Fruit fly (Drosophila melanogaster) whole organism, embryonic: ENCODE results near the gene CG43880.

ENCODE experiments used
- BEAF-32 ChIP-seq: fragments of 200-800 bp; sonication (Bioruptor generic); optimal IDR thresholded peaks from 3 replicates; lab custom pipeline; 2017; ENCODE audit warnings: missing biosample characterization, missing genetic modification characterization, mild to moderate bottlenecking, moderate library complexity, missing genetic modification reagents
- CG10267 ChIP-seq: fragments of 200-800 bp; sonication (Bioruptor generic); optimal IDR thresholded peaks from 2 replicates; lab custom pipeline; 2018; ENCODE audit warnings: missing biosample characterization, mild to moderate bottlenecking, missing genetic modification characterization, moderate library complexity
- CG14441 ChIP-seq: fragments of 200-800 bp; sonication (Bioruptor generic); IDR thresholded peaks from 2 replicates; pipeline ENCODE4 v1.3.6; 2022; ENCODE audit warnings: missing biosample characterization, missing genetic modification characterization
- CG14710 ChIP-seq: fragments of 200-800 bp; sonication (Bioruptor generic); optimal IDR thresholded peaks from 3 replicates; lab custom pipeline; 2019; ENCODE audit warnings: missing biosample characterization, mild to moderate bottlenecking, missing genetic modification characterization, moderate library complexity
- CG17829 ChIP-seq: fragments of 200-800 bp; optimal IDR thresholded peaks from 2 replicates; lab custom pipeline; 2019; ENCODE audit warnings: missing biosample characterization, mild to moderate bottlenecking, missing genetic modification characterization, moderate library complexity
- CG1832 ChIP-seq: fragments of 200-800 bp; sonication (Bioruptor generic); optimal IDR thresholded peaks from 2 replicates; lab custom pipeline; 2017; ENCODE audit warnings: missing biosample characterization, mild to moderate bottlenecking, missing genetic modification characterization, inconsistent platforms
- CG18619 ChIP-seq: fragments of 200-800 bp; sonication (Bioruptor generic); optimal IDR thresholded peaks from 3 replicates; lab custom pipeline; 2017; ENCODE audit warnings: missing biosample characterization, mild to moderate bottlenecking, missing genetic modification characterization
- CG34224 ChIP-seq: fragments of 200-800 bp; sonication (Bioruptor generic); IDR thresholded peaks from 3 replicates; pipeline ENCODE4 v1.3.6; 2022; ENCODE audit warnings: missing biosample characterization, missing genetic modification characterization; ENCODE audit not compliant: partially characterized antibody
- CG42726 ChIP-seq: fragments of 200-800 bp; sonication (Bioruptor generic); IDR thresholded peaks from 2 replicates; pipeline ENCODE4 v1.3.6; 2022; ENCODE audit warnings: missing biosample characterization, missing genetic modification characterization; ENCODE audit not compliant: partially characterized antibody
- CG6791 ChIP-seq: fragments of 200-800 bp; sonication (Bioruptor generic); IDR thresholded peaks from 3 replicates; pipeline ENCODE4 v1.3.6; 2022; ENCODE audit warnings: missing biosample characterization, missing genetic modification characterization; ENCODE audit not compliant: partially characterized antibody
- CG8281 ChIP-seq: fragments of 200-800 bp; sonication (Bioruptor generic); optimal IDR thresholded peaks from 2 replicates; lab custom pipeline; 2018; ENCODE audit warnings: missing biosample characterization, mild to moderate bottlenecking, missing genetic modification characterization, moderate library complexity
- D ChIP-seq, 2 experiments: fragments of 200-800 bp in 1 of 2; fragments of >200 bp in 1 of 2; sonication (Bioruptor generic) in 1 of 2; optimal IDR thresholded peaks; 2 replicates in 1 of 2; 3 replicates in 1 of 2; lab custom pipeline; 2017; ENCODE audit warnings: mild to moderate bottlenecking in 1 of 2, missing biosample characterization in 1 of 2, missing genetic modification characterization in 1 of 2, missing genetic modification reagents in 1 of 2
- Dip3 ChIP-seq: fragments of 200-800 bp; sonication (Bioruptor generic); optimal IDR thresholded peaks from 3 replicates; lab custom pipeline; 2016; ENCODE audit warnings: missing biosample characterization, missing genetic modification characterization
- Doc3 ChIP-seq: fragments of 200-800 bp; sonication (Bioruptor generic); IDR thresholded peaks from 3 replicates; pipeline ENCODE4 v1.3.6; 2022; ENCODE audit warnings: missing biosample characterization, missing genetic modification characterization; ENCODE audit not compliant: partially characterized antibody
- E2f2 ChIP-seq: fragments of 200-800 bp; sonication (Bioruptor generic); IDR thresholded peaks from 2 replicates; pipeline ENCODE4 v1.3.6; 2022; ENCODE audit warnings: missing biosample characterization, missing genetic modification characterization
- MBD-R2 ChIP-seq: fragments of 200-800 bp; sonication (Bioruptor generic); IDR thresholded peaks from 2 replicates; pipeline ENCODE4 v1.3.6; 2022; ENCODE audit warnings: missing biosample characterization, missing genetic modification characterization
- MESR4 ChIP-seq: fragments of 200-800 bp; sonication (Bioruptor generic); optimal IDR thresholded peaks from 2 replicates; lab custom pipeline; 2018; ENCODE audit warnings: missing biosample characterization, mild to moderate bottlenecking, missing genetic modification characterization, moderate library complexity
- Nf-YC ChIP-seq: fragments of 200-800 bp; optimal IDR thresholded peaks from 3 replicates; lab custom pipeline; 2019; ENCODE audit warnings: missing biosample characterization, mild to moderate bottlenecking, missing genetic modification characterization, moderate library complexity
- Opbp ChIP-seq: fragments of 200-800 bp; sonication (Bioruptor generic); IDR thresholded peaks from 3 replicates; pipeline ENCODE4 v1.3.6; 2022; ENCODE audit warnings: missing biosample characterization, missing genetic modification characterization; ENCODE audit not compliant: partially characterized antibody
- Scr ChIP-seq: fragments of 200-800 bp; sonication (Bioruptor generic); IDR thresholded peaks from 2 replicates; pipeline ENCODE4 v1.3.6; 2022; ENCODE audit warnings: missing biosample characterization, missing genetic modification characterization; ENCODE audit not compliant: partially characterized antibody
- Sry-β ChIP-seq: fragments of 200-800 bp; sonication (Bioruptor generic); optimal IDR thresholded peaks from 2 replicates; lab custom pipeline; 2018; ENCODE audit warnings: missing biosample characterization, mild to moderate bottlenecking, missing genetic modification characterization, moderate library complexity
- Sry-δ ChIP-seq: fragments of 200-800 bp; sonication (Bioruptor generic); optimal IDR thresholded peaks from 2 replicates; lab custom pipeline; 2016; ENCODE audit warnings: missing biosample characterization, missing genetic modification characterization
- YL-1 ChIP-seq: fragments of 200-800 bp; sonication (Bioruptor generic); optimal IDR thresholded peaks from 3 replicates; lab custom pipeline; 2017; ENCODE audit warnings: missing biosample characterization, mild to moderate bottlenecking, missing genetic modification characterization
- abd-A ChIP-seq: fragments of 200-800 bp; sonication (Bioruptor generic); optimal IDR thresholded peaks from 3 replicates; lab custom pipeline; 2019; ENCODE audit warnings: missing biosample characterization, mild to moderate bottlenecking, missing genetic modification characterization, moderate library complexity
- amos ChIP-seq: fragments of 200-800 bp; sonication (Bioruptor generic); IDR thresholded peaks from 2 replicates; pipeline ENCODE4 v1.3.6; 2022; ENCODE audit warnings: missing biosample characterization, missing genetic modification characterization; ENCODE audit not compliant: partially characterized antibody
- bbx ChIP-seq: fragments of 200-800 bp; sonication (Bioruptor generic); IDR thresholded peaks from 2 replicates; pipeline ENCODE4 v1.3.6; 2022; ENCODE audit warnings: missing biosample characterization, missing genetic modification characterization; ENCODE audit not compliant: partially characterized antibody
- chinmo ChIP-seq: fragments of 200-800 bp; sonication (Bioruptor generic); IDR thresholded peaks from 4 replicates; pipeline ENCODE4 v1.3.6; 2022; ENCODE audit warnings: missing biosample characterization, missing genetic modification characterization; ENCODE audit not compliant: partially characterized antibody
- ci ChIP-seq: fragments of 200-800 bp; sonication (Bioruptor generic); IDR thresholded peaks from 3 replicates; pipeline ENCODE4 v1.3.6; 2022; ENCODE audit warnings: missing biosample characterization, missing genetic modification characterization
- exex ChIP-seq: fragments of 200-800 bp; sonication (Bioruptor generic); optimal IDR thresholded peaks from 4 replicates; lab custom pipeline; 2018; ENCODE audit warnings: missing biosample characterization, mild to moderate bottlenecking, missing genetic modification characterization, moderate library complexity
- ftz-f1 ChIP-seq: fragments of 200-800 bp; sonication (Bioruptor generic); optimal IDR thresholded peaks from 2 replicates; lab custom pipeline; 2016; ENCODE audit warnings: missing biosample characterization, missing genetic modification characterization
- gce ChIP-seq: fragments of 200-800 bp; sonication (Bioruptor generic); IDR thresholded peaks from 3 replicates; pipeline ENCODE4 v1.3.6; 2022; ENCODE audit warnings: missing biosample characterization, missing genetic modification characterization
- hb ChIP-seq: fragments of 200-800 bp; sonication (Bioruptor generic); IDR thresholded peaks from 3 replicates; pipeline ENCODE4 v1.3.6; 2022; ENCODE audit warnings: missing biosample characterization, missing genetic modification characterization; ENCODE audit not compliant: partially characterized antibody
- hbn ChIP-seq: fragments of 200-800 bp; sonication (Bioruptor generic); IDR thresholded peaks from 2 replicates; pipeline ENCODE4 v1.3.6; 2022; ENCODE audit warnings: missing biosample characterization, missing genetic modification characterization; ENCODE audit not compliant: partially characterized antibody
- jing ChIP-seq: fragments of 200-800 bp; sonication (Bioruptor generic); optimal IDR thresholded peaks from 2 replicates; lab custom pipeline; 2018; ENCODE audit warnings: missing biosample characterization, mild to moderate bottlenecking, missing genetic modification characterization
- knrl ChIP-seq: fragments of 200-800 bp; sonication (Bioruptor generic); IDR thresholded peaks from 3 replicates; pipeline ENCODE4 v1.3.6; 2022; ENCODE audit warnings: missing biosample characterization, missing genetic modification characterization; ENCODE audit not compliant: partially characterized antibody
- nerfin-1 ChIP-seq: fragments of 200-800 bp; sonication (Bioruptor generic); optimal IDR thresholded peaks from 3 replicates; lab custom pipeline; 2019; ENCODE audit warnings: missing biosample characterization, mild to moderate bottlenecking, missing genetic modification characterization, moderate library complexity
- nerfin-2 ChIP-seq: fragments of 200-800 bp; sonication (Bioruptor generic); IDR thresholded peaks from 2 replicates; pipeline ENCODE4 v1.3.6; 2022; ENCODE audit warnings: missing biosample characterization, missing genetic modification characterization; ENCODE audit not compliant: partially characterized antibody
- nom ChIP-seq: fragments of 200-800 bp; sonication (Bioruptor generic); optimal IDR thresholded peaks from 2 replicates; lab custom pipeline; 2017; ENCODE audit warnings: missing biosample characterization, missing genetic modification characterization, mild to moderate bottlenecking, moderate library complexity, missing genetic modification reagents
- prd ChIP-seq, 3 experiments: fragments of >200 bp in 2 of 3; fragments of 200-800 bp in 1 of 3; sonication (Bioruptor generic) in 1 of 3; optimal IDR thresholded peaks in 2 of 3; IDR thresholded peaks in 1 of 3; 2 replicates in 2 of 3; 3 replicates in 1 of 3; pipeline versions ENCODE4 v1.3.6 to Lab custom; 2017 to 2022; ENCODE audit warnings: missing biosample characterization in 1 of 3, missing genetic modification characterization in 1 of 3
- sd ChIP-seq: fragments of 200-800 bp; sonication (Bioruptor generic); optimal IDR thresholded peaks from 3 replicates; lab custom pipeline; 2018; ENCODE audit warnings: missing biosample characterization, mild to moderate bottlenecking, missing genetic modification characterization, moderate library complexity
- seq ChIP-seq: fragments of 200-800 bp; sonication (Bioruptor generic); IDR thresholded peaks from 2 replicates; pipeline ENCODE4 v1.3.6; 2022; ENCODE audit warnings: missing biosample characterization, missing genetic modification characterization
- slp2 ChIP-seq: fragments of 200-800 bp; sonication (Bioruptor generic); optimal IDR thresholded peaks from 2 replicates; lab custom pipeline; 2016; ENCODE audit warnings: missing biosample characterization, missing genetic modification characterization
- sqz ChIP-seq: fragments of 200-800 bp; sonication (Bioruptor generic); optimal IDR thresholded peaks from 3 replicates; lab custom pipeline; 2018; ENCODE audit warnings: missing biosample characterization, mild to moderate bottlenecking, missing genetic modification characterization
- tna ChIP-seq: fragments of 200-800 bp; sonication (Bioruptor generic); IDR thresholded peaks from 2 replicates; pipeline ENCODE4 v1.3.6; 2022; ENCODE audit warnings: missing biosample characterization, missing genetic modification characterization; ENCODE audit not compliant: partially characterized antibody
- trem ChIP-seq: fragments of 200-800 bp; optimal IDR thresholded peaks from 3 replicates; lab custom pipeline; 2019; ENCODE audit warnings: missing biosample characterization, mild to moderate bottlenecking, missing genetic modification characterization, moderate library complexity
- unc-4 ChIP-seq: fragments of 200-800 bp; sonication (Bioruptor generic); IDR thresholded peaks from 2 replicates; pipeline ENCODE4 v1.3.6; 2022; ENCODE audit warnings: missing biosample characterization, missing genetic modification characterization; ENCODE audit not compliant: partially characterized antibody

CG43880 gene

DNA sequence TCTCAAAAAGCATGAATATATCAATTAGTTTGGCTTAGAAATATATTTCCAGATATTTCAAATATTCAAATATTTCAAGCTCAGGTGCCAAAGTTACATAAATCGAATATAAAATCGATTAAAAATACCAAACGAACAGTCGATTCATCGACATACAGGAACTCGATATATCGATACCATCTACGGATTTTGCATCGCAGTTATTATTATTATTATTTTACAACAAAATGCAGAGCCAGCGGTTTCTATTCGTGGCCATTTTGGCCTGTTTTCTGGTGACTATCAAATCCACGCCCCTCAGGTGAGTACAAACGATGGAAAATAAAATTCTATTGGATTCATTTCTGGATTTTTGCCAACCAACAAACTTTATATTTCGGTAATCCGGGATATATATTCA, 24.3 kb upstream of the CG43880 start, which contains the start of gene RNaseX25 (continued):
- TF ChIP-seq YL-1 (peak; percentile 47), hb (peak; percentile 88), Dip3 (GFP tag; lab: Kevin White, UChicago) (no peak), Sry-β (GFP tag; lab: Kevin White, UChicago) (no peak), abd-A (tag; lab: Kevin White, UChicago) (no peak), Doc3 (GFP tag; lab: Robert Waterston, UW) (peak; percentile 96), MESR4 (GFP tag; lab: Kevin White, UChicago) (peak; percentile 79), CG14441 (no peak), Sry-δ (GFP tag; lab: Kevin White, UChicago) (peak; percentile 58), nerfin-1 (tag; lab: Kevin White, UChicago) (no peak), nerfin-2 (GFP tag; lab: Robert Waterston, UW) (peak; percentile 94), knrl (GFP tag; lab: Robert Waterston, UW) (peak; percentile 86), nom (GFP tag; lab: Kevin White, UChicago) (peak; percentile 5), gce (GFP tag; lab: Robert Waterston, UW) (no peak), MBD-R2 (GFP tag; lab: Robert Waterston, UW) (0 out of 2 replicates have a peak, but pooled peaks have one; percentile 38), CG17829 (tag; lab: Kevin White, UChicago) (peak; percentile 15), prd (optimal IDR thresholded peaks at IDR 0.05; lab: Kevin White, UChicago) (no peak), prd (GFP tag; IDR thresholded peaks at IDR 0.05; lab: Robert Waterston, UW) (no peak), CG34224 (GFP tag; lab: Robert Waterston, UW) (peak; percentile 97), BEAF-32 (GFP tag; lab: Kevin White, UChicago) (peak; percentile 81), Scr (GFP tag; lab: Robert Waterston, UW) (peak; percentile 91), chinmo (GFP tag; lab: Robert Waterston, UW) (peak; percentile 94), Opbp (peak; percentile 92), tna (peak; percentile 91), CG10267 (tag; lab: Kevin White, UChicago) (peak; percentile 22), jing (no peak), sqz (GFP tag; lab: Kevin White, UChicago) (no peak), unc-4 (GFP tag; lab: Robert Waterston, UW) (peak; percentile 96), trem (tag; lab: Kevin White, UChicago) (peak; percentile 2), CG42726 (GFP tag; lab: Robert Waterston, UW) (peak; percentile 64; the same call in 1 of the 2 replicates), bbx (GFP tag; lab: Robert Waterston, UW) (peak; percentile 93), CG14710 (tag; lab: Kevin White, UChicago) (peak; percentile 10), amos (GFP tag; lab: Robert Waterston, UW) (peak; percentile 93), ftz-f1 (GFP tag; lab: Kevin White, UChicago) (peak; percentile 71), E2f2 (GFP tag; lab: Robert Waterston, UW) (peak; percentile 92), hbn (GFP tag; lab: Robert Waterston, UW) (peak; percentile 94)

DNA sequence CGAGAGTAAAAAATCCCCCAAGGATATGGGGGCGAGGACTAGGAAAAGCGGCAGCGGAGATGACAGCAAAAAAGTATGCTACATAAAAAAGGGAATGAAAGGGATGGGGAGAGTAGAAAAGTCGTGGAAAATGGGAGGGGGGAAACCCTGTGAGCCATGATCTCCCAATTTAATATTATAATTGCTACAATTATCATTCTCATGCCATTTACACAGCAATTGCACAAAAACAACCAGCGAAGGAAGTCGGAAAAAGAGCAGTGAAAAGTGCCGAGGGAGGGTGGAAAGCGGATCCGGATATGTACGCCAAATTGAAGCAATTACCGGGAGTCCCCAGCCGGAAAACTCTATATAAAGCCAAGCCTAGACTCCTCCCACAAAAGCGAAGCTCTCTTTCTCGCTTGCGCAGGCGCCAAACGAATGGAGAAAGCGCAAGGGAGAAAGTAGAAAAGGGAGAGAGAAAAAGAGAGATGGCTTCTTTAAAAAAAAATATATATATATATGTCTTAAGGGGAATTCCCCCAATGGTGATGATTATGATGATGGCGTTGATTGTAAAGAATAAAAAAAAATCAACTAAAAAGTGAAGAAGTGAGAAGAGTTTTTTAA, 22.4 kb upstream of the CG43880 start:
- TF ChIP-seq CG8281 (tag; lab: Kevin White, UChicago), result no peak
- TF ChIP-seq sqz (GFP tag; lab: Kevin White, UChicago), result peak; percentile 32
- TF ChIP-seq ci, result 0 out of 3 replicates have a peak, but pooled peaks have one; percentile 24
- TF ChIP-seq CG1832 (GFP tag; lab: Kevin White, UChicago), result peak; percentile 7
- no peak for TF ChIP-seq CG18619 (GFP tag; lab: Kevin White, UChicago)
- 0 out of 2 replicates have a peak, but pooled peaks have one; percentile 13 for TF ChIP-seq seq (GFP tag; lab: Robert Waterston, UW)
- TF ChIP-seq CG6791, result 0 out of 3 replicates have a peak, but pooled peaks have one; percentile 29
- TF ChIP-seq sd (tag; lab: Kevin White, UChicago), result no peak
- peak; percentile 72 for TF ChIP-seq exex
- no peak for TF ChIP-seq slp2 (GFP tag; lab: Kevin White, UChicago)
- TF ChIP-seq D (optimal IDR thresholded peaks at IDR 0.05; lab: Kevin White, UChicago), result no peak
- TF ChIP-seq D (GFP tag; optimal IDR thresholded peaks at IDR 0.05; lab: Kevin White, UChicago), result no peak
- TF ChIP-seq Nf-YC (tag; lab: Kevin White, UChicago), result peak; percentile 70
